Fruit fly (Drosophila melanogaster) whole organism, embryonic: Measurements from ENCODE around the gene Bug22.
A peak's percentile ranks its signal among the peaks of the same experiment; 100 is the strongest.

ENCODE experiments used
- Abd-B ChIP-seq: fragments of 200-800 bp; sonication (Bioruptor generic); optimal IDR thresholded peaks from 2 replicates; lab custom pipeline; 2018; ENCODE audit warnings: missing biosample characterization, mild to moderate bottlenecking, missing genetic modification characterization, moderate library complexity
- Atf3 ChIP-seq: fragments of 200-800 bp; sonication (Bioruptor generic); optimal IDR thresholded peaks from 3 replicates; lab custom pipeline; 2016; ENCODE audit warnings: missing biosample characterization, missing genetic modification characterization
- Atf6 ChIP-seq: fragments of 200-800 bp; sonication (Bioruptor generic); IDR thresholded peaks from 2 replicates; pipeline ENCODE4 v1.3.6; 2022; ENCODE audit warnings: missing biosample characterization, missing genetic modification characterization
- B-H2 ChIP-seq: fragments of 200-800 bp; sonication (Bioruptor generic); optimal IDR thresholded peaks from 2 replicates; lab custom pipeline; 2018; ENCODE audit warnings: missing biosample characterization, mild to moderate bottlenecking, missing genetic modification characterization
- Bgb ChIP-seq: fragments of 200-800 bp; sonication (Bioruptor generic); IDR thresholded peaks from 2 replicates; pipeline ENCODE4 v1.3.6; 2022; ENCODE audit warnings: missing biosample characterization, missing genetic modification characterization; ENCODE audit not compliant: partially characterized antibody
- BtbVII ChIP-seq: fragments of 200-800 bp; sonication (Bioruptor generic); optimal IDR thresholded peaks from 3 replicates; lab custom pipeline; 2017; ENCODE audit warnings: missing biosample characterization, mild to moderate bottlenecking, missing genetic modification characterization
- CG10147 ChIP-seq: fragments of 200-800 bp; sonication (Bioruptor generic); optimal IDR thresholded peaks from 2 replicates; lab custom pipeline; 2019; ENCODE audit warnings: missing biosample characterization, mild to moderate bottlenecking, missing genetic modification characterization, moderate library complexity
- CG10979 ChIP-seq: fragments of 200-800 bp; sonication (Bioruptor generic); optimal IDR thresholded peaks from 2 replicates; lab custom pipeline; 2018; ENCODE audit warnings: missing biosample characterization, mild to moderate bottlenecking, missing genetic modification characterization, moderate library complexity
- CG14860 ChIP-seq: fragments of 200-800 bp; sonication (Bioruptor generic); IDR thresholded peaks from 3 replicates; pipeline ENCODE4 v1.3.6; 2022; ENCODE audit warnings: missing biosample characterization, missing genetic modification characterization; ENCODE audit not compliant: partially characterized antibody
- CG15479 ChIP-seq: fragments of 200-800 bp; sonication (Bioruptor generic); optimal IDR thresholded peaks from 3 replicates; lab custom pipeline; 2019; ENCODE audit warnings: missing biosample characterization, mild to moderate bottlenecking, missing genetic modification characterization, moderate library complexity
- CG1603 ChIP-seq: fragments of 200-800 bp; sonication (Bioruptor generic); optimal IDR thresholded peaks from 2 replicates; lab custom pipeline; 2019; ENCODE audit warnings: missing biosample characterization, mild to moderate bottlenecking, missing genetic modification characterization, moderate library complexity
- CG16815 ChIP-seq: fragments of 200-800 bp; sonication (Bioruptor generic); optimal IDR thresholded peaks from 3 replicates; lab custom pipeline; 2017; ENCODE audit warnings: missing biosample characterization, mild to moderate bottlenecking, missing genetic modification characterization
- CG17361 ChIP-seq: fragments of 200-800 bp; sonication (Bioruptor generic); IDR thresholded peaks from 3 replicates; pipeline ENCODE4 v1.3.6; 2022; ENCODE audit warnings: missing biosample characterization, missing genetic modification characterization
- CG17612 ChIP-seq: fragments of 200-800 bp; sonication (Bioruptor generic); IDR thresholded peaks from 2 replicates; pipeline ENCODE4 v1.3.6; 2022; ENCODE audit warnings: missing biosample characterization, missing genetic modification characterization
- CG18262 ChIP-seq: fragments of 200-800 bp; optimal IDR thresholded peaks from 3 replicates; lab custom pipeline; 2019; ENCODE audit warnings: missing biosample characterization, mild to moderate bottlenecking, missing genetic modification characterization, moderate library complexity
- CG18619 ChIP-seq: fragments of 200-800 bp; sonication (Bioruptor generic); optimal IDR thresholded peaks from 3 replicates; lab custom pipeline; 2017; ENCODE audit warnings: missing biosample characterization, mild to moderate bottlenecking, missing genetic modification characterization
- CG2120 ChIP-seq: fragments of 200-800 bp; sonication (Bioruptor generic); optimal IDR thresholded peaks from 3 replicates; lab custom pipeline; 2016; ENCODE audit warnings: missing biosample characterization, missing genetic modification characterization
- CG2202 ChIP-seq: fragments of 200-800 bp; sonication (Bioruptor generic); optimal IDR thresholded peaks from 2 replicates; lab custom pipeline; 2018; ENCODE audit warnings: missing biosample characterization, mild to moderate bottlenecking, missing genetic modification characterization
- CG2678 ChIP-seq: fragments of 200-800 bp; sonication (Bioruptor generic); optimal IDR thresholded peaks from 3 replicates; lab custom pipeline; 2019; ENCODE audit warnings: missing biosample characterization, mild to moderate bottlenecking, missing genetic modification characterization, moderate library complexity
- CG2875 ChIP-seq: fragments of 200-800 bp; sonication (Bioruptor generic); optimal IDR thresholded peaks from 2 replicates; lab custom pipeline; 2017; ENCODE audit warnings: missing biosample characterization, mild to moderate bottlenecking, missing genetic modification characterization, missing genetic modification reagents
- CG31224 ChIP-seq: fragments of 200-800 bp; sonication (Bioruptor generic); IDR thresholded peaks from 2 replicates; pipeline ENCODE4 v1.3.6; 2022; ENCODE audit warnings: missing biosample characterization, missing genetic modification characterization
- CG34376 ChIP-seq: fragments of 200-800 bp; sonication (Bioruptor generic); optimal IDR thresholded peaks from 2 replicates; lab custom pipeline; 2018; ENCODE audit warnings: missing biosample characterization, mild to moderate bottlenecking, missing genetic modification characterization
- CG4820 ChIP-seq: fragments of 200-800 bp; sonication (Bioruptor generic); optimal IDR thresholded peaks from 3 replicates; lab custom pipeline; 2016; ENCODE audit warnings: missing biosample characterization, missing genetic modification characterization
- CG5180 ChIP-seq: fragments of 200-800 bp; sonication (Bioruptor generic); optimal IDR thresholded peaks from 3 replicates; lab custom pipeline; 2017; ENCODE audit warnings: missing biosample characterization, missing genetic modification characterization, mild to moderate bottlenecking, moderate library complexity, missing genetic modification reagents
- CG7271 ChIP-seq: fragments of 200-800 bp; sonication (Bioruptor generic); optimal IDR thresholded peaks from 2 replicates; lab custom pipeline; 2018; ENCODE audit warnings: missing biosample characterization, mild to moderate bottlenecking, missing genetic modification characterization, moderate library complexity
- CG7928 ChIP-seq: fragments of 200-800 bp; sonication (Bioruptor generic); optimal IDR thresholded peaks from 2 replicates; lab custom pipeline; 2017; ENCODE audit warnings: missing biosample characterization, mild to moderate bottlenecking, missing genetic modification characterization
- CTCF ChIP-seq: fragments of 200-800 bp; sonication (Bioruptor generic); optimal IDR thresholded peaks from 2 replicates; lab custom pipeline; 2017; ENCODE audit warnings: missing biosample characterization, mild to moderate bottlenecking, missing genetic modification characterization, moderate library complexity
- Camta ChIP-seq: fragments of 200-800 bp; sonication (Bioruptor generic); optimal IDR thresholded peaks from 2 replicates; lab custom pipeline; 2016; ENCODE audit warnings: missing biosample characterization, missing genetic modification characterization
- Chrac-16 ChIP-seq: fragments of 200-800 bp; sonication (Bioruptor generic); optimal IDR thresholded peaks from 3 replicates; lab custom pipeline; 2016; ENCODE audit warnings: missing biosample characterization, missing genetic modification characterization
- D ChIP-seq, 2 experiments: fragments of 200-800 bp in 1 of 2; fragments of >200 bp in 1 of 2; sonication (Bioruptor generic) in 1 of 2; optimal IDR thresholded peaks; 2 replicates in 1 of 2; 3 replicates in 1 of 2; lab custom pipeline; 2017; ENCODE audit warnings: mild to moderate bottlenecking in 1 of 2, missing biosample characterization in 1 of 2, missing genetic modification characterization in 1 of 2, missing genetic modification reagents in 1 of 2
- Dek ChIP-seq: fragments of 200-800 bp; sonication (Bioruptor generic); optimal IDR thresholded peaks from 3 replicates; lab custom pipeline; 2019; ENCODE audit warnings: missing biosample characterization, mild to moderate bottlenecking, missing genetic modification characterization, moderate library complexity
- Ets65A ChIP-seq: fragments of 200-800 bp; sonication (Bioruptor generic); peaks from one replicate; lab custom pipeline; 2016; ENCODE audit warnings: missing biosample characterization, missing genetic modification characterization
- Ets97D ChIP-seq: fragments of 200-800 bp; sonication (Bioruptor generic); optimal IDR thresholded peaks from 3 replicates; lab custom pipeline; 2016; ENCODE audit warnings: missing biosample characterization, missing genetic modification characterization
- Lhr ChIP-seq: fragments of 200-800 bp; sonication (Bioruptor generic); optimal IDR thresholded peaks from 3 replicates; lab custom pipeline; 2017; ENCODE audit warnings: mild to moderate bottlenecking, missing biosample characterization, missing genetic modification reagents, missing genetic modification characterization
- PHDP ChIP-seq: fragments of 200-800 bp; sonication (Bioruptor generic); optimal IDR thresholded peaks from 3 replicates; lab custom pipeline; 2018; ENCODE audit warnings: missing biosample characterization, mild to moderate bottlenecking, missing genetic modification characterization, moderate library complexity
- Scr ChIP-seq: fragments of 200-800 bp; sonication (Bioruptor generic); IDR thresholded peaks from 2 replicates; pipeline ENCODE4 v1.3.6; 2022; ENCODE audit warnings: missing biosample characterization, missing genetic modification characterization; ENCODE audit not compliant: partially characterized antibody
- ase ChIP-seq: fragments of 200-800 bp; sonication (Bioruptor generic); IDR thresholded peaks from 3 replicates; pipeline ENCODE4 v1.3.6; 2022; ENCODE audit warnings: missing biosample characterization, missing genetic modification characterization
- ato ChIP-seq: fragments of 200-800 bp; sonication (Bioruptor generic); IDR thresholded peaks from 2 replicates; pipeline ENCODE4 v1.3.6; 2022; ENCODE audit warnings: missing biosample characterization, missing genetic modification characterization; ENCODE audit not compliant: partially characterized antibody
- bab2 ChIP-seq: fragments of 200-800 bp; sonication (Bioruptor generic); optimal IDR thresholded peaks from 2 replicates; lab custom pipeline; 2016; ENCODE audit warnings: missing biosample characterization, missing genetic modification characterization
- dmrt11E ChIP-seq: fragments of 200-800 bp; sonication (Bioruptor generic); optimal IDR thresholded peaks from 3 replicates; lab custom pipeline; 2018; ENCODE audit warnings: missing biosample characterization, mild to moderate bottlenecking, missing genetic modification characterization, moderate library complexity
- gfzf ChIP-seq: fragments of 200-800 bp; sonication (Bioruptor generic); optimal IDR thresholded peaks from 2 replicates; lab custom pipeline; 2016; ENCODE audit warnings: missing biosample characterization, mild to moderate bottlenecking, missing genetic modification characterization, moderate library complexity
- insv ChIP-seq, 2 experiments: fragments of 200-800 bp; sonication (Bioruptor generic); optimal IDR thresholded peaks; 3 replicates each; lab custom pipeline; 2016 to 2018; ENCODE audit warnings: missing biosample characterization in 2 of 2, missing genetic modification characterization in 2 of 2
- pan ChIP-seq, 4 experiments: fragments of >200 bp in 3 of 4; fragments of 200-800 bp in 1 of 4; sonication (Bioruptor generic) in 1 of 4; optimal IDR thresholded peaks in 3 of 4; IDR thresholded peaks in 1 of 4; 2 replicates each; pipeline versions ENCODE4 v1.3.6 to Lab custom; 2017 to 2022; ENCODE audit warnings: missing biosample characterization in 2 of 4, missing genetic modification characterization in 2 of 4, mixed read lengths in 1 of 4
- pita ChIP-seq: fragments of 200-800 bp; sonication (Bioruptor generic); optimal IDR thresholded peaks from 2 replicates; lab custom pipeline; 2017; ENCODE audit warnings: missing biosample characterization, mild to moderate bottlenecking, missing genetic modification characterization
- scrt ChIP-seq: fragments of 200-800 bp; sonication (Bioruptor generic); optimal IDR thresholded peaks from 2 replicates; lab custom pipeline; 2018; ENCODE audit warnings: missing biosample characterization, mild to moderate bottlenecking, missing genetic modification characterization, moderate library complexity
- sr ChIP-seq: fragments of 200-800 bp; sonication (Bioruptor generic); IDR thresholded peaks from 3 replicates; pipeline ENCODE4 v1.3.6; 2022; ENCODE audit warnings: missing biosample characterization, missing genetic modification characterization
- stc ChIP-seq: fragments of 200-800 bp; sonication (Bioruptor generic); IDR thresholded peaks from 2 replicates; pipeline ENCODE4 v1.3.6; 2022; ENCODE audit warnings: missing biosample characterization, missing genetic modification characterization
- twi ChIP-seq: fragments of 200-800 bp; optimal IDR thresholded peaks from 2 replicates; lab custom pipeline; 2019; ENCODE audit warnings: missing biosample characterization, mild to moderate bottlenecking, missing genetic modification characterization, moderate library complexity
- yki ChIP-seq: fragments of >200 bp; optimal IDR thresholded peaks from 3 replicates; lab custom pipeline; 2018

Bug22 gene

dm6 chr2L:10381890-10382450 is 48.7 kb downstream of the Bug22 start, which contains the start of gene CG5096 (continued):
- TF ChIP-seq CG2875 (GFP tag; lab: Kevin White, UChicago) (peak; percentile 59), CG5180 (peak; percentile 78), insv (GFP tag; optimal IDR thresholded peaks at IDR 0.05; lab: Kevin White, UChicago) (peak in 1 of 2 experiments; percentile 12), CG16815 (peak; percentile 14), B-H2 (GFP tag; lab: Kevin White, UChicago) (peak; percentile 84), stc (GFP tag; lab: Robert Waterston, UW) (peak; percentile 86), CG2678 (tag; lab: Kevin White, UChicago) (peak; percentile 97), Bgb (GFP tag; lab: Robert Waterston, UW) (no peak), gfzf (no peak), pan (optimal IDR thresholded peaks at IDR 0.05; lab: Kevin White, UChicago) (no peak), pan (GFP tag; optimal IDR thresholded peaks at IDR 0.05 in 1 of 2, IDR thresholded peaks at IDR 0.05 in 1 of 2) (peak in 1 of 2 experiments; percentile 91), CG2202 (tag; lab: Kevin White, UChicago) (peak; percentile 47), CG7928 (peak; percentile 41), dmrt11E (tag; lab: Kevin White, UChicago) (peak; percentile 49), CG4820 (GFP tag; lab: Kevin White, UChicago) (peak; percentile 67), Chrac-16 (GFP tag; lab: Kevin White, UChicago) (peak; percentile 58), BtbVII (peak; percentile 90), D (optimal IDR thresholded peaks at IDR 0.05; lab: Kevin White, UChicago) (no peak), D (GFP tag; optimal IDR thresholded peaks at IDR 0.05; lab: Kevin White, UChicago) (peak; percentile 64), sr (GFP tag; lab: Robert Waterston, UW) (no peak; the same call in 2 of the 3 replicates), scrt (GFP tag; lab: Kevin White, UChicago) (peak; percentile 90), CG17612 (GFP tag; lab: Robert Waterston, UW) (peak; percentile 74), Lhr (GFP tag; lab: Kevin White, UChicago) (no peak), CTCF (GFP tag; lab: Kevin White, UChicago) (peak; percentile 7), Abd-B (GFP tag; lab: Kevin White, UChicago) (no peak), CG18262 (tag; lab: Kevin White, UChicago) (peak; percentile 87), CG1603 (tag; lab: Kevin White, UChicago) (peak; percentile 84), pita (GFP tag; lab: Kevin White, UChicago) (no peak), Scr (no peak), CG10147 (GFP tag; lab: Kevin White, UChicago) (peak; percentile 85), Ets65A (GFP tag; lab: Kevin White, UChicago) (peak; percentile 51), ase (peak; percentile 77; the same call in 2 of the 3 replicates), CG34376 (GFP tag; lab: Kevin White, UChicago) (peak; percentile 83), Dek (tag; lab: Kevin White, UChicago) (peak; percentile 94), yki (lab: Kevin White, UChicago) (no peak), CG15479 (no peak), CG7271 (tag; lab: Kevin White, UChicago) (no peak), CG18619 (GFP tag; lab: Kevin White, UChicago) (peak; percentile 83), CG2120 (GFP tag; lab: Kevin White, UChicago) (peak; percentile 96), CG10979 (tag; lab: Kevin White, UChicago) (peak; percentile 80), ato (GFP tag; lab: Robert Waterston, UW) (no peak), Camta (peak; percentile 78), CG17361 (peak; percentile 84; the same call in 2 of the 3 replicates), Atf3 (GFP tag; lab: Kevin White, UChicago) (peak; percentile 37), CG31224 (GFP tag; lab: Robert Waterston, UW) (peak; percentile 72; the same call in 1 of the 2 replicates), Ets97D (GFP tag; lab: Kevin White, UChicago) (peak; percentile 50), twi (tag; lab: Kevin White, UChicago) (peak; percentile 73), CG14860 (GFP tag; lab: Robert Waterston, UW) (no peak), Atf6 (GFP tag; lab: Robert Waterston, UW) (peak; percentile 95), PHDP (tag; lab: Kevin White, UChicago) (peak; percentile 95), bab2 (GFP tag; lab: Kevin White, UChicago) (peak; percentile 78)
